Fruit fly (Drosophila melanogaster): ENCODE results near the gene msd5.

The msd5 gene

DNA sequence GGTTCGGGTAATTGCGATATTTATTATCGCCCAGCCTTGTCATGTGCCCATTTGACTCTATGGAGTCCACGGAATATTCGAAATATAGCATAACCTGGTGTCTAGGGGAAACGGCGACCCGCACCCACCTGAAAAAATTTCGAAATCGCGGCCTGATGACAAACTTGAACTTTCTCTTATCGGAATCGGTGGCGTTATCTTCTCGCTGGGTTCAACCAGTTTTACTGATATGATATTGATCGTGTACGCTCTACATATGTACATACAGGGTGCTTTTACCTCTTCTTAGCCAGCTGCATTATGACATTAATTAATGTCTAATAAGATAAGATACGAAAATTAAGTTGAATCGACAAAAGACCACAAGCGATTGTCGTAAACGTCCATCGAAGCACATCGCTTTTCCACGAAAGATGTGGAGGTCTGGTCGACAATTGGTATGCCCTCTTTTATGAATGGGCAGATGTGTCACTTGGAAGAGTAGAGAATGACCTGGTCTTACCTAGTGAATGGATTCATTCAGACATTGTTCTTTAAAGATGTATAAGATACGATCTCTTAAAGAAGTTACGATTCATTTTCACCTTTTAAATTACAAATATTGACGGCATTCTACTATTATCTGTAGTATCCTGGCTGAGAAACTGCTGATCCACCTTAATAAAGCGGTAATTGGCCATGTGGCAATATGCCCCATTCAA, 12.6 kb downstream of the msd5 start (continued):
- TF ChIP-seq CG10209 (GFP tag; optimal IDR thresholded peaks at IDR 0.05) = peak; percentile 14
- peak; percentile 48; the same call in 1 of the 2 replicates for TF ChIP-seq GATAe (GFP tag; conservative IDR thresholded peaks at IDR 0.05)
- peak; percentile 9 for TF ChIP-seq sug (tag; optimal IDR thresholded peaks at IDR 0.05)
- TF ChIP-seq CG1647 (GFP tag; optimal IDR thresholded peaks at IDR 0.05) = peak; percentile 24
- no peak for TF ChIP-seq h (optimal IDR thresholded peaks at IDR 0.05)
- no peak for TF ChIP-seq CG43689 (GFP tag; IDR thresholded peaks at IDR 0.05)
- peak; percentile 28 for TF ChIP-seq Oli (tag; optimal IDR thresholded peaks at IDR 0.05)
- no peak for TF ChIP-seq CG30020 (tag; optimal IDR thresholded peaks at IDR 0.05)
- TF ChIP-seq Trl (optimal IDR thresholded peaks at IDR 0.05) = no peak
- no peak for TF ChIP-seq Trl (GFP tag; optimal IDR thresholded peaks at IDR 0.05)
- TF ChIP-seq unpg (GFP tag; optimal IDR thresholded peaks at IDR 0.05) = peak; percentile 8
- TF ChIP-seq Sox102F (GFP tag; optimal IDR thresholded peaks at IDR 0.05) = peak; percentile 31
- TF ChIP-seq CG17385 (GFP tag; optimal IDR thresholded peaks at IDR 0.05) = peak; percentile 12
- no peak for TF ChIP-seq ara (GFP tag; IDR thresholded peaks at IDR 0.05)
- TF ChIP-seq CG10366 (GFP tag; IDR thresholded peaks at IDR 0.05) = peak; percentile 46
- peak; percentile 25 for TF ChIP-seq lilli (GFP tag; optimal IDR thresholded peaks at IDR 0.05)
- TF ChIP-seq CG15601 (tag; optimal IDR thresholded peaks at IDR 0.05) = peak; percentile 39
- no peak for TF ChIP-seq CG4328 (GFP tag; optimal IDR thresholded peaks at IDR 0.05)
- no peak for TF ChIP-seq danr (GFP tag; IDR thresholded peaks at IDR 0.05)
- TF ChIP-seq slbo (GFP tag; IDR thresholded peaks at IDR 0.05) = peak; percentile 29; the same call in 1 of the 2 replicates
- TF ChIP-seq Xbp1 (GFP tag; optimal IDR thresholded peaks at IDR 0.05) = peak; percentile 15
- peak; percentile 3 for TF ChIP-seq CG12659 (GFP tag; optimal IDR thresholded peaks at IDR 0.05)
- TF ChIP-seq Rfx (GFP tag; IDR thresholded peaks at IDR 0.05) = no peak; the same call in 1 of the 2 replicates
- TF ChIP-seq CG7839 (tag; optimal IDR thresholded peaks at IDR 0.05) = peak; percentile 38
- no peak for TF ChIP-seq NfI (GFP tag; optimal IDR thresholded peaks at IDR 0.05)
- TF ChIP-seq Pdp1 (GFP tag; optimal IDR thresholded peaks at IDR 0.05) = peak in 1 of 2 experiments; percentile 21
- no peak for TF ChIP-seq C15 (GFP tag; IDR thresholded peaks at IDR 0.05)
- TF ChIP-seq CG1603 (tag; optimal IDR thresholded peaks at IDR 0.05) = peak; percentile 32
- peak; percentile 49 for TF ChIP-seq CG2678 (tag; optimal IDR thresholded peaks at IDR 0.05)
- no peak for TF ChIP-seq CG6175 (GFP tag; IDR thresholded peaks at IDR 0.05)
- no peak for TF ChIP-seq peb (GFP tag; IDR thresholded peaks at IDR 0.05)
- TF ChIP-seq Dbx (GFP tag; IDR thresholded peaks at IDR 0.05) = 0 out of 3 replicates have a peak, but pooled peaks have one; percentile 24
- peak; percentile 33 for TF ChIP-seq Med (GFP tag)
- peak; percentile 31 for TF ChIP-seq sens (GFP tag)
- no peak for TF ChIP-seq hbn (GFP tag; IDR thresholded peaks at IDR 0.05; ENCODE audit: partially characterized antibody)
- TF ChIP-seq CG2129 (GFP tag; IDR thresholded peaks at IDR 0.05; ENCODE audit: partially characterized antibody) = no peak
- TF ChIP-seq Lhr (GFP tag; optimal IDR thresholded peaks at IDR 0.05) = no peak
- TF ChIP-seq Sox100B (GFP tag; optimal IDR thresholded peaks at IDR 0.05) = peak; percentile 7
- TF ChIP-seq ase (GFP tag; IDR thresholded peaks at IDR 0.05) = no peak
- no peak for TF ChIP-seq Bteb2 (GFP tag; optimal IDR thresholded peaks at IDR 0.05)
- TF ChIP-seq Side (GFP tag; optimal IDR thresholded peaks at IDR 0.05) = no peak
- TF ChIP-seq mirr (GFP tag; optimal IDR thresholded peaks at IDR 0.05) = peak; percentile 48
- TF ChIP-seq Hr78 (GFP tag; optimal IDR thresholded peaks at IDR 0.05) = peak in 1 of 2 experiments; percentile 99
- no peak for TF ChIP-seq org-1 (GFP tag; optimal IDR thresholded peaks at IDR 0.05)
- no peak for TF ChIP-seq tx (GFP tag; optimal IDR thresholded peaks at IDR 0.05)
- peak in 1 of 2 experiments; percentile 26 for TF ChIP-seq Hr51 (GFP tag; optimal IDR thresholded peaks at IDR 0.05)
- TF ChIP-seq corto (GFP tag; optimal IDR thresholded peaks at IDR 0.05) = no peak
- TF ChIP-seq CG18262 (tag; optimal IDR thresholded peaks at IDR 0.05) = peak; percentile 10
- peak; percentile 36 for TF ChIP-seq salm (tag; optimal IDR thresholded peaks at IDR 0.05)

Measured in whole organism, embryonic.